Fruit fly (Drosophila melanogaster): ENCODE results near the gene CG32228.

- TF ChIP-seq CTCF (optimal IDR thresholded peaks at IDR 0.05) (no peak), CG8478 (optimal IDR thresholded peaks at IDR 0.05) (no peak)
Measured at dm6 chr3L:20240753-20241152, 24.9 kb upstream of the CG32228 start, which contains the start of gene Clc.

Data from S2 (cell line).